Worm (Caenorhabditis elegans) whole organism, L1 larva: ENCODE data around the gene ZK682.7.

ENCODE experiments used
- aha-1 ChIP-seq: fragments of 150-350 bp; optimal IDR thresholded peaks from 2 replicates; lab custom pipeline; 2014; ENCODE audit warnings: missing biosample characterization, missing genetic modification characterization
- blmp-1 ChIP-seq: fragments of 150-350 bp; optimal IDR thresholded peaks from 2 replicates; lab custom pipeline; 2014; ENCODE audit warnings: missing biosample characterization, missing genetic modification characterization
- ceh-90 ChIP-seq: sonication (generic microtip); optimal IDR thresholded peaks from 2 replicates; lab custom pipeline; 2016; ENCODE audit warnings: missing genetic modification characterization, missing compliant biosample characterization
- dsc-1 ChIP-seq: sonication (generic microtip); optimal IDR thresholded peaks from 2 replicates; lab custom pipeline; 2016; ENCODE audit warnings: mild to moderate bottlenecking, missing genetic modification characterization, missing compliant biosample characterization
- efl-1 ChIP-seq, 4 experiments: fragments of 150-350 bp; optimal IDR thresholded peaks in 3 of 4; peaks in 1 of 4; 1 replicate in 1 of 4; 2 replicates in 3 of 4; lab custom pipeline; 2014; ENCODE audit warnings: missing biosample characterization in 2 of 4, missing genetic modification characterization in 2 of 4, missing genetic modification reagents in 2 of 4
- egl-27 ChIP-seq, 2 experiments: fragments of 150-350 bp in 1 of 2; sonication (generic microtip); optimal IDR thresholded peaks; 3 replicates each; lab custom pipeline; 2017 to 2018; ENCODE audit warnings: missing biosample characterization in 2 of 2, missing genetic modification characterization in 2 of 2, missing genetic modification reagents in 2 of 2
- elt-3 ChIP-seq, 6 experiments: fragments of 150-350 bp in 1 of 6; sonication (generic microtip); optimal IDR thresholded peaks; 2 replicates each; lab custom pipeline; 2017 to 2018; ENCODE audit warnings: missing biosample characterization in 6 of 6, missing genetic modification characterization in 6 of 6, inconsistent platforms in 1 of 6
- fkh-4 ChIP-seq: sonication (generic microtip); optimal IDR thresholded peaks from 2 replicates; lab custom pipeline; 2016; ENCODE audit warnings: missing compliant biosample characterization, missing genetic modification characterization, borderline replicate concordance
- fkh-8 ChIP-seq: sonication (generic microtip); optimal IDR thresholded peaks from 2 replicates; lab custom pipeline; 2016; ENCODE audit warnings: mild to moderate bottlenecking, missing genetic modification characterization, missing compliant biosample characterization
- grh-1 ChIP-seq: fragments of 200-800 bp; sonication (Bioruptor generic); IDR thresholded peaks from 2 replicates; pipeline ENCODE4 v1.3.6; 2022; ENCODE audit warnings: missing genetic modification reagents, missing genetic modification characterization, missing compliant biosample characterization
- hlh-4 ChIP-seq: sonication (generic microtip); optimal IDR thresholded peaks from 2 replicates; lab custom pipeline; 2016; ENCODE audit warnings: mild to moderate bottlenecking, missing genetic modification characterization, missing compliant biosample characterization
- hpl-2 ChIP-seq: fragments of 150-350 bp; optimal IDR thresholded peaks from 2 replicates; lab custom pipeline; 2014; ENCODE audit warnings: missing biosample characterization, missing genetic modification reagents, missing genetic modification characterization
- irx-1 ChIP-seq: sonication (generic microtip); optimal IDR thresholded peaks from 2 replicates; lab custom pipeline; 2016; ENCODE audit warnings: missing genetic modification characterization, missing compliant biosample characterization
- jun-1 ChIP-seq: fragments of 150-350 bp; optimal IDR thresholded peaks from 2 replicates; lab custom pipeline; 2014; ENCODE audit warnings: missing biosample characterization, missing genetic modification reagents, missing genetic modification characterization
- lin-14 ChIP-seq: fragments of 200-800 bp; sonication (Bioruptor generic); optimal IDR thresholded peaks from 2 replicates; lab custom pipeline; 2018; ENCODE audit warnings: mild to moderate bottlenecking, missing genetic modification characterization, moderate library complexity, missing compliant biosample characterization
- mef-2 ChIP-seq: fragments of 150-350 bp; optimal IDR thresholded peaks from 2 replicates; lab custom pipeline; 2014; ENCODE audit warnings: missing biosample characterization, missing genetic modification characterization
- mep-1 ChIP-seq: fragments of 150-350 bp; optimal IDR thresholded peaks from 2 replicates; lab custom pipeline; 2014; ENCODE audit warnings: missing biosample characterization, missing genetic modification characterization
- nhr-20 ChIP-seq: sonication (generic microtip); optimal IDR thresholded peaks from 2 replicates; lab custom pipeline; 2016; ENCODE audit warnings: mild to moderate bottlenecking, missing genetic modification characterization, missing compliant biosample characterization
- nhr-237 ChIP-seq: fragments of 150-350 bp; optimal IDR thresholded peaks from 2 replicates; lab custom pipeline; 2014; ENCODE audit warnings: missing biosample characterization, missing genetic modification characterization
- nhr-71 ChIP-seq: sonication (generic microtip); optimal IDR thresholded peaks from 2 replicates; lab custom pipeline; 2016; ENCODE audit warnings: mild to moderate bottlenecking, missing genetic modification characterization, moderate library complexity, missing compliant biosample characterization
- nhr-85 ChIP-seq: sonication (generic microtip); peaks from one replicate; lab custom pipeline; 2016; ENCODE audit warnings: missing genetic modification characterization, inconsistent platforms, missing compliant biosample characterization
- nhr-90 ChIP-seq: sonication (generic microtip); optimal IDR thresholded peaks from 2 replicates; lab custom pipeline; 2016; ENCODE audit warnings: mild to moderate bottlenecking, missing genetic modification characterization, missing compliant biosample characterization; ENCODE audit not compliant: poor library complexity
- pag-3 ChIP-seq: sonication (generic microtip); optimal IDR thresholded peaks from 2 replicates; lab custom pipeline; 2017; ENCODE audit warnings: missing genetic modification characterization, mild to moderate bottlenecking, missing compliant biosample characterization, antibody characterized with exemption, borderline replicate concordance; ENCODE audit not compliant: insufficient read depth
- pqm-1 ChIP-seq: sonication (generic microtip); optimal IDR thresholded peaks from 3 replicates; lab custom pipeline; 2017; ENCODE audit warnings: missing biosample characterization, missing genetic modification characterization
- rnt-1 ChIP-seq: sonication (generic microtip); optimal IDR thresholded peaks from 2 replicates; lab custom pipeline; 2016; ENCODE audit warnings: mild to moderate bottlenecking, missing genetic modification characterization, moderate library complexity, missing compliant biosample characterization
- skn-1 ChIP-seq: fragments of 150-350 bp; optimal IDR thresholded peaks from 2 replicates; lab custom pipeline; 2014; ENCODE audit warnings: missing biosample characterization, missing genetic modification characterization
- snu-23 ChIP-seq: sonication (generic microtip); optimal IDR thresholded peaks from 2 replicates; lab custom pipeline; 2016; ENCODE audit warnings: missing genetic modification characterization, missing compliant biosample characterization
- sox-4 ChIP-seq: sonication (generic microtip); optimal IDR thresholded peaks from 2 replicates; lab custom pipeline; 2016; ENCODE audit warnings: missing genetic modification characterization, missing compliant biosample characterization
- sup-37 ChIP-seq: fragments of 200-800 bp; sonication (Bioruptor generic); optimal IDR thresholded peaks from 2 replicates; lab custom pipeline; 2018; ENCODE audit warnings: mild to moderate bottlenecking, missing genetic modification characterization, missing compliant biosample characterization
- tbx-2 ChIP-seq: sonication (generic microtip); optimal IDR thresholded peaks from 2 replicates; lab custom pipeline; 2016; ENCODE audit warnings: missing genetic modification characterization, missing compliant biosample characterization
- tlp-1 ChIP-seq: fragments of 150-350 bp; optimal IDR thresholded peaks from 2 replicates; lab custom pipeline; 2014; ENCODE audit warnings: missing biosample characterization, missing genetic modification characterization
- unc-130 ChIP-seq: fragments of 150-350 bp; optimal IDR thresholded peaks from 2 replicates; lab custom pipeline; 2017; ENCODE audit warnings: missing biosample characterization, missing genetic modification characterization, inconsistent platforms
- unc-30 ChIP-seq: sonication (generic microtip); optimal IDR thresholded peaks from 2 replicates; lab custom pipeline; 2017; ENCODE audit warnings: missing biosample characterization, missing genetic modification characterization
- unc-98 ChIP-seq: fragments of 200-800 bp; sonication (Bioruptor generic); IDR thresholded peaks from 2 replicates; pipeline ENCODE4 v1.3.6; 2022; ENCODE audit warnings: missing genetic modification characterization, missing compliant biosample characterization

ZK682.7 gene

DNA sequence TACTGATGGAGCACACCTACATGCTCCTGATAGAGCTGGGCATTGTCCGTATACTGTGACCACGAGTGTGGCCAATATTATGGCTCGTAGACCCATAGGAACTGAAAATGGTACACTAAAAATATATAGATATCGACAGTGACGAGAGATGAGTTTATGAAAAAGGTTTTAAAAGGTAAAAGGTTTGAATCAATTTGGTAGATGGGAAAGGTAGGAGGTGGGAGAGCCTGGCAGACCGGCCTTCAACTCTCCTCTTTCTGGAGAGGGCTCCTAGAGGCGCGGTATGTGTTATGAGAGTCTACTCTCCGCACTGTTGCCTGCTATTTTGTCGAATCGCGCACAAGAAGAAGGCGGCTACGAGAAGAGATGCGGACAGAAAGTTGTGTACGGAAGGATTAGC lies 4.5 kb downstream of the ZK682.7 start, which contains the start of gene lron-2:
TSS of gene lron-2 (minus strand) at position 101 of the 400 bp plus-strand sequence.
- TF ChIP-seq unc-98 (GFP tag; lab: Robert Waterston, UW): no peak
- TF ChIP-seq ceh-90 (tag; lab: Kevin White, UChicago): no peak
- no peak for TF ChIP-seq mep-1 (tag; lab: Kevin White, UChicago)
- TF ChIP-seq tlp-1 (tag; lab: Kevin White, UChicago): no peak
- no peak for TF ChIP-seq irx-1
- no peak for TF ChIP-seq tbx-2 (tag; lab: Kevin White, UChicago)
- TF ChIP-seq nhr-237: no peak
- TF ChIP-seq lin-14: no peak
- no peak for TF ChIP-seq aha-1 (tag; lab: Kevin White, UChicago)
- TF ChIP-seq mef-2 (tag; lab: Kevin White, UChicago): no peak
- no peak for TF ChIP-seq elt-3 (tag; optimal IDR thresholded peaks at IDR 0.05; lab: Kevin White, UChicago)

DNA sequence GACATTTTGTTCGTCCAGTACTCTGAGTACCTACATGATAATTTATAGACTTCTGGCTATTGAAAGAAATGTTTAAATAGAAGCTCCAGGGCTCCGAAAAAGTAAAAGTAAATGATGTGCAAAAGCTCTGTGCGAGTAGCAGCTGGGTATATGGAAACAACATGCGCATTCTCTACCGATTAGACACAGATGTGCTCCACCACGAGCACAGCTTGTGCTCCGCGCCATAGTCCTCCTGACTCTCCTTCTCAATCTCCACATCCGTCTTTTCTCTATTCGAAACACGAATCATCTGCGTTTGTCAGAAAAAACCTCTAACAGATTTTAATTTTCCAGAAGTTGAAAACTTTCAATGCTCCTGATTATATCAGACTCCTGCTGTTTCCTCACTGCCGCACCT lies 8.5 kb downstream of the ZK682.7 start:
- peak; percentile 53 for TF ChIP-seq fkh-4 (tag; lab: Kevin White, UChicago)
- peak; percentile 90 for TF ChIP-seq dsc-1 (tag; lab: Kevin White, UChicago)
- TF ChIP-seq nhr-90 (tag; lab: Kevin White, UChicago): no peak

DNA sequence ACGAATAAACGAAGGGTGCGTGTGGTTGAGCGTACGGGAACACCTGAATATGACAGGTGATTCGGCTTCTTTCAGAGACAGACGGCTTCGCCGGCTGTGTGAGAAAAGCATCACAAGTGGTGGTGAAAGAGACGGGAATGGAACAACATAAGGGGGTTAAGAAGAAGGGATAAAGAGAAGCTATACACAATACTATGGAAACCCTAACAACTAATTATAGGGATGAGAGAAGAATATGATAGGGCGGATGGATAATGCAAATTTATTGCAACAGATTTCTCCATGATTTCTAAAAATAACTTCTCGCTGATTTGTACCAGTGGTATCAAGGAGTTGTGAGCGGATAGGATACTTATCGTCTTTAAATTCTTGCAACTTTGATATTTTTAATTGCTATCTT lies 9.9 kb downstream of the ZK682.7 start, which contains the start of gene hlh-10:
TSS of gene hlh-10 (minus strand) at position 101 of the 400 bp plus-strand sequence.
- TF ChIP-seq skn-1 (tag; lab: Kevin White, UChicago): no peak
- no peak for TF ChIP-seq unc-30 (tag; lab: Kevin White, UChicago)
- TF ChIP-seq egl-27 (tag; optimal IDR thresholded peaks at IDR 0.05; lab: Kevin White, UChicago): no peak
- peak; percentile 9 for TF ChIP-seq dsc-1 (tag; lab: Kevin White, UChicago)
- TF ChIP-seq pag-3 (tag; lab: Kevin White, UChicago): no peak
- TF ChIP-seq grh-1 (GFP tag; lab: Robert Waterston, UW): no peak
- TF ChIP-seq hpl-2 (GFP tag; lab: Kevin White, UChicago): no peak
- TF ChIP-seq, all 84 proteins: peak for 1

DNA sequence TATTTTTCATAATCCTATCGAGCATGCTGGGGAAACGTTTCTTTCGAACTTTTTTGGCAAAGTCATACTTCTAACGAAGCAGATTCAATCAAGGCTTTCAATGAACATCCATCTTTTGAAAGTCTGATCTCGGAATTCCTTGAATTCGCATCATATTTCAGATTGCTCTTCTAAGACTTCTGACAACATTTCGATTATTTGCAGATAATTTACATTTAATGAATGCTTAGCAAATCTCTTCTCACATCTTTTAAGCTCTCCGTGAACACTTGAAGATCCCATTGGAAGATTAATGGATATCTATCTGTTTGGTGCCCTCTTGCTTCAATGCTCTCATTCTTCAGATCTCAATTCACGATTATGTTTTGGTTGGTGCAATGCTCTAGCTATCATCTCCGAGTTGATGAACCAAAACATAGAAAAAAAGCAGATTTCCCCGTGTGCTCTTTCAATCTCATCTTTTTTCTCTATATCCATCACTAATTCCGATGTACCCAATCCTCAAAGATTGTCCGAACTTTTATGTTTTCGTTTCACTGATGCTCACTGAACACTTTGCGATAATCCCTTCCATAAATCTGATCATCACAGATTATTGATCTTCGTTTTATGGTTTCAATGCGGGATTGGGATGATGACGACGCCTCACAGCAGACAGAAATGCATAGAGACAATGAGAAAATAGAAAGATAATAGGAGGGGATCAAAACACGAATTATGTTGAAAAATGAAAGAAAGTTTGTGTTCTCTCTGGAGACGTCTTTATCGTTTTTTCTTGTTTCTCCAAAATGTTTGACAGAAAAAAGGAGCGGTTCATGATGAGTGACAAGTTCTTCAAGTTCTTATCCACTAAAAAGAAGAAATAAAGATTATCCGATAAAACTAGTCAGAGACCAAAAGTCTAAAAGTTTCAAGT lies 17.6 kb downstream of the ZK682.7 start:
- TF ChIP-seq unc-130 (tag; lab: Kevin White, UChicago) (no peak), sup-37 (GFP tag; lab: Kevin White, UChicago) (no peak), nhr-85 (peak; percentile 75), nhr-20 (tag; lab: Kevin White, UChicago) (peak; percentile 19), sox-4 (tag; lab: Kevin White, UChicago) (peak; percentile 55), fkh-8 (peak; percentile 6), pqm-1 (no peak), elt-3 (tag; optimal IDR thresholded peaks at IDR 0.05; lab: Kevin White, UChicago) (peak in 1 of 6 experiments; percentile 48), blmp-1 (tag; lab: Kevin White, UChicago) (peak; percentile 68), dsc-1 (tag; lab: Kevin White, UChicago) (peak; percentile 68), hlh-4 (tag; lab: Kevin White, UChicago) (no peak), pag-3 (tag; lab: Kevin White, UChicago) (no peak), mep-1 (tag; lab: Kevin White, UChicago) (peak; percentile 9), lin-14 (peak; percentile 37), jun-1 (tag; lab: Kevin White, UChicago) (no peak), rnt-1 (tag; lab: Kevin White, UChicago) (peak; percentile 44), efl-1 (optimal IDR thresholded peaks at IDR 0.05; lab: Kevin White, UChicago) (no peak), efl-1 (GFP tag; optimal IDR thresholded peaks at IDR 0.05 in 1 of 2; lab: Kevin White, UChicago) (peak in 1 of 2 experiments; percentile 91), nhr-71 (tag; lab: Kevin White, UChicago) (peak; percentile 68), snu-23 (GFP tag; lab: Kevin White, UChicago) (peak; percentile 15)
- TF ChIP-seq, all 84 proteins: peak for 13
